Fruit fly (Drosophila melanogaster) whole organism: ENCODE data around the gene CG43185.

Experiments used
- CG8478 ChIP-seq: fragments of >200 bp; optimal IDR thresholded peaks from 2 replicates; lab custom pipeline; 2018; ENCODE audit warnings: inconsistent platforms
- Dll ChIP-seq: fragments of >200 bp; optimal IDR thresholded peaks from 2 replicates; lab custom pipeline; 2017
- EcR ChIP-seq, 2 experiments: fragments of >200 bp; optimal IDR thresholded peaks; 2 replicates each; lab custom pipeline; 2017; ENCODE audit warnings: missing biosample characterization in 2 of 2, missing genetic modification characterization in 2 of 2, missing genetic modification reagents in 2 of 2
- pan ChIP-seq: fragments of >200 bp; optimal IDR thresholded peaks from 2 replicates; lab custom pipeline; 2017
- psq ChIP-seq: fragments of >200 bp; optimal IDR thresholded peaks from 2 replicates; lab custom pipeline; 2017

- no peak for TF ChIP-seq Dll (lab: Kevin White, UChicago)
- TF ChIP-seq psq (lab: Kevin White, UChicago) = no peak
- no peak for TF ChIP-seq pan (lab: Kevin White, UChicago)
- no peak for TF ChIP-seq CG8478 (lab: Kevin White, UChicago)
- no peak for TF ChIP-seq EcR (GFP tag; optimal IDR thresholded peaks at IDR 0.05; lab: Kevin White, UChicago)
Observed at dm6 chr2L:5899170-5899708, 14.6 kb downstream of the CG43185 start.
